Worm (Caenorhabditis elegans) whole organism, L1 larva: ENCODE data around the gene fbxa-128.
A peak's percentile ranks its signal among the peaks of the same experiment; 100 is the strongest.

ENCODE experiments used
- C34B4.2 ChIP-seq: sonication (generic microtip); optimal IDR thresholded peaks from 2 replicates; lab custom pipeline; 2017; ENCODE audit warnings: mild to moderate bottlenecking, missing genetic modification characterization, missing compliant biosample characterization
- F16B12.6 ChIP-seq: fragments of 150-350 bp; optimal IDR thresholded peaks from 2 replicates; lab custom pipeline; 2014; ENCODE audit warnings: missing biosample characterization, missing genetic modification characterization
- alr-1 ChIP-seq: fragments of 200-800 bp; sonication (Bioruptor generic); optimal IDR thresholded peaks from 2 replicates; lab custom pipeline; 2018; ENCODE audit warnings: borderline replicate concordance, mild to moderate bottlenecking, missing genetic modification characterization, missing compliant biosample characterization
- aly-2 ChIP-seq: fragments of 150-350 bp; optimal IDR thresholded peaks from 2 replicates; lab custom pipeline; 2014; ENCODE audit warnings: missing biosample characterization, missing genetic modification characterization
- ama-1 ChIP-seq: fragments of 150-350 bp; optimal IDR thresholded peaks from 2 replicates; lab custom pipeline; 2014
- blmp-1 ChIP-seq: fragments of 150-350 bp; optimal IDR thresholded peaks from 2 replicates; lab custom pipeline; 2014; ENCODE audit warnings: missing biosample characterization, missing genetic modification characterization
- ceh-82 ChIP-seq, 3 experiments: fragments of 150-350 bp in 1 of 3; sonication (generic microtip) in 2 of 3; optimal IDR thresholded peaks; 2 replicates each; lab custom pipeline; 2014 to 2017; ENCODE audit warnings: missing biosample characterization in 3 of 3, missing genetic modification characterization in 3 of 3
- ceh-90 ChIP-seq: sonication (generic microtip); optimal IDR thresholded peaks from 2 replicates; lab custom pipeline; 2016; ENCODE audit warnings: missing genetic modification characterization, missing compliant biosample characterization
- dpl-1 ChIP-seq, 3 experiments: fragments of 150-350 bp in 2 of 3; sonication (generic microtip) in 1 of 3; optimal IDR thresholded peaks; 2 replicates each; lab custom pipeline; 2014 to 2017; ENCODE audit warnings: missing biosample characterization in 3 of 3, missing genetic modification characterization in 3 of 3, missing genetic modification reagents in 3 of 3
- dsc-1 ChIP-seq: sonication (generic microtip); optimal IDR thresholded peaks from 2 replicates; lab custom pipeline; 2016; ENCODE audit warnings: mild to moderate bottlenecking, missing genetic modification characterization, missing compliant biosample characterization
- efl-1 ChIP-seq, 4 experiments: fragments of 150-350 bp; optimal IDR thresholded peaks in 3 of 4; peaks in 1 of 4; 1 replicate in 1 of 4; 2 replicates in 3 of 4; lab custom pipeline; 2014; ENCODE audit warnings: missing biosample characterization in 2 of 4, missing genetic modification characterization in 2 of 4, missing genetic modification reagents in 2 of 4
- egl-13 ChIP-seq: sonication (generic microtip); optimal IDR thresholded peaks from 2 replicates; lab custom pipeline; 2016; ENCODE audit warnings: missing genotype, missing genetic modification reagents, missing genetic modification characterization, missing compliant biosample characterization
- ets-5 ChIP-seq: fragments of 200-800 bp; sonication (Bioruptor generic); IDR thresholded peaks from 2 replicates; pipeline ENCODE4 v1.3.6; 2022; ENCODE audit warnings: missing genetic modification characterization, missing compliant biosample characterization
- fkh-10 ChIP-seq: sonication (generic microtip); optimal IDR thresholded peaks from 2 replicates; lab custom pipeline; 2017; ENCODE audit warnings: missing biosample characterization, missing genetic modification reagents, missing genetic modification characterization
- fkh-8 ChIP-seq: sonication (generic microtip); optimal IDR thresholded peaks from 2 replicates; lab custom pipeline; 2016; ENCODE audit warnings: mild to moderate bottlenecking, missing genetic modification characterization, missing compliant biosample characterization
- hlh-4 ChIP-seq: sonication (generic microtip); optimal IDR thresholded peaks from 2 replicates; lab custom pipeline; 2016; ENCODE audit warnings: mild to moderate bottlenecking, missing genetic modification characterization, missing compliant biosample characterization
- hpl-2 ChIP-seq: fragments of 150-350 bp; optimal IDR thresholded peaks from 2 replicates; lab custom pipeline; 2014; ENCODE audit warnings: missing biosample characterization, missing genetic modification reagents, missing genetic modification characterization
- isw-1 ChIP-seq: fragments of 200-800 bp; sonication (Bioruptor generic); IDR thresholded peaks from 2 replicates; pipeline ENCODE4 v1.3.6; 2022; ENCODE audit warnings: missing genetic modification characterization, missing compliant biosample characterization
- jun-1 ChIP-seq: fragments of 150-350 bp; optimal IDR thresholded peaks from 2 replicates; lab custom pipeline; 2014; ENCODE audit warnings: missing biosample characterization, missing genetic modification reagents, missing genetic modification characterization
- lin-15B ChIP-seq: fragments of 150-350 bp; sonication (generic microtip); optimal IDR thresholded peaks from 3 replicates; lab custom pipeline; 2014; ENCODE audit warnings: missing biosample characterization, missing genetic modification characterization
- lsy-2 ChIP-seq, 2 experiments: fragments of 150-350 bp; optimal IDR thresholded peaks; 2 replicates each; lab custom pipeline; 2014; ENCODE audit warnings: missing biosample characterization in 2 of 2, missing genetic modification characterization in 2 of 2
- mef-2 ChIP-seq: fragments of 150-350 bp; optimal IDR thresholded peaks from 2 replicates; lab custom pipeline; 2014; ENCODE audit warnings: missing biosample characterization, missing genetic modification characterization
- mep-1 ChIP-seq: fragments of 150-350 bp; optimal IDR thresholded peaks from 2 replicates; lab custom pipeline; 2014; ENCODE audit warnings: missing biosample characterization, missing genetic modification characterization
- nhr-11 ChIP-seq: fragments of 150-350 bp; optimal IDR thresholded peaks from 2 replicates; lab custom pipeline; 2014; ENCODE audit warnings: missing biosample characterization, missing genetic modification characterization
- nhr-12 ChIP-seq: sonication (generic microtip); optimal IDR thresholded peaks from 2 replicates; lab custom pipeline; 2017; ENCODE audit warnings: missing biosample characterization, missing genetic modification characterization
- nhr-19 ChIP-seq: fragments of 200-800 bp; sonication (Bioruptor generic); conservative IDR thresholded peaks from 2 replicates; pipeline ENCODE4 v1.3.6; 2022; ENCODE audit warnings: missing genetic modification characterization, missing compliant biosample characterization
- nhr-28 ChIP-seq: fragments of 150-350 bp; optimal IDR thresholded peaks from 2 replicates; lab custom pipeline; 2014; ENCODE audit warnings: missing biosample characterization, missing genetic modification characterization
- nhr-71 ChIP-seq: sonication (generic microtip); optimal IDR thresholded peaks from 2 replicates; lab custom pipeline; 2016; ENCODE audit warnings: mild to moderate bottlenecking, missing genetic modification characterization, moderate library complexity, missing compliant biosample characterization
- nhr-76 ChIP-seq: sonication (generic microtip); optimal IDR thresholded peaks from 2 replicates; lab custom pipeline; 2017; ENCODE audit warnings: missing biosample characterization, missing genetic modification characterization
- nhr-84 ChIP-seq: sonication (generic microtip); optimal IDR thresholded peaks from 2 replicates; lab custom pipeline; 2017; ENCODE audit warnings: missing biosample characterization, missing genetic modification characterization
- nhr-85 ChIP-seq: sonication (generic microtip); peaks from one replicate; lab custom pipeline; 2016; ENCODE audit warnings: missing genetic modification characterization, inconsistent platforms, missing compliant biosample characterization
- pag-3 ChIP-seq: sonication (generic microtip); optimal IDR thresholded peaks from 2 replicates; lab custom pipeline; 2017; ENCODE audit warnings: missing genetic modification characterization, mild to moderate bottlenecking, missing compliant biosample characterization, antibody characterized with exemption, borderline replicate concordance; ENCODE audit not compliant: insufficient read depth
- pax-3 ChIP-seq: fragments of 200-800 bp; sonication (Bioruptor generic); optimal IDR thresholded peaks from 2 replicates; lab custom pipeline; 2018; ENCODE audit warnings: mild to moderate bottlenecking, missing genetic modification characterization, moderate library complexity, missing compliant biosample characterization
- pqm-1 ChIP-seq: sonication (generic microtip); optimal IDR thresholded peaks from 3 replicates; lab custom pipeline; 2017; ENCODE audit warnings: missing biosample characterization, missing genetic modification characterization
- skn-1 ChIP-seq: fragments of 150-350 bp; optimal IDR thresholded peaks from 2 replicates; lab custom pipeline; 2014; ENCODE audit warnings: missing biosample characterization, missing genetic modification characterization
- snpc-4 ChIP-seq: fragments of 150-350 bp; optimal IDR thresholded peaks from 2 replicates; lab custom pipeline; 2014; ENCODE audit warnings: missing biosample characterization, missing genetic modification characterization
- snu-23 ChIP-seq: sonication (generic microtip); optimal IDR thresholded peaks from 2 replicates; lab custom pipeline; 2016; ENCODE audit warnings: missing genetic modification characterization, missing compliant biosample characterization
- sptf-1 ChIP-seq: fragments of 150-350 bp; optimal IDR thresholded peaks from 2 replicates; lab custom pipeline; 2014; ENCODE audit warnings: missing biosample characterization, missing genetic modification characterization
- unc-130 ChIP-seq: fragments of 150-350 bp; optimal IDR thresholded peaks from 2 replicates; lab custom pipeline; 2017; ENCODE audit warnings: missing biosample characterization, missing genetic modification characterization, inconsistent platforms
- unc-62 ChIP-seq: fragments of 150-350 bp; optimal IDR thresholded peaks from 2 replicates; lab custom pipeline; 2014; ENCODE audit warnings: missing biosample characterization, missing genetic modification reagents, missing genetic modification characterization
- unc-98 ChIP-seq: fragments of 200-800 bp; sonication (Bioruptor generic); IDR thresholded peaks from 2 replicates; pipeline ENCODE4 v1.3.6; 2022; ENCODE audit warnings: missing genetic modification characterization, missing compliant biosample characterization
- xbp-1 ChIP-seq: sonication (generic microtip); optimal IDR thresholded peaks from 2 replicates; lab custom pipeline; 2016; ENCODE audit warnings: missing genetic modification characterization, missing compliant biosample characterization
- ztf-11 ChIP-seq, 2 experiments: sonication (generic microtip); optimal IDR thresholded peaks; 2 replicates each; lab custom pipeline; 2016 to 2017; ENCODE audit warnings: missing genetic modification characterization in 2 of 2, missing biosample characterization in 1 of 2, missing compliant biosample characterization in 1 of 2
- ztf-4 ChIP-seq: fragments of 150-350 bp; optimal IDR thresholded peaks from 2 replicates; lab custom pipeline; 2014; ENCODE audit warnings: missing biosample characterization, missing genetic modification characterization

Gene fbxa-128

DNA sequence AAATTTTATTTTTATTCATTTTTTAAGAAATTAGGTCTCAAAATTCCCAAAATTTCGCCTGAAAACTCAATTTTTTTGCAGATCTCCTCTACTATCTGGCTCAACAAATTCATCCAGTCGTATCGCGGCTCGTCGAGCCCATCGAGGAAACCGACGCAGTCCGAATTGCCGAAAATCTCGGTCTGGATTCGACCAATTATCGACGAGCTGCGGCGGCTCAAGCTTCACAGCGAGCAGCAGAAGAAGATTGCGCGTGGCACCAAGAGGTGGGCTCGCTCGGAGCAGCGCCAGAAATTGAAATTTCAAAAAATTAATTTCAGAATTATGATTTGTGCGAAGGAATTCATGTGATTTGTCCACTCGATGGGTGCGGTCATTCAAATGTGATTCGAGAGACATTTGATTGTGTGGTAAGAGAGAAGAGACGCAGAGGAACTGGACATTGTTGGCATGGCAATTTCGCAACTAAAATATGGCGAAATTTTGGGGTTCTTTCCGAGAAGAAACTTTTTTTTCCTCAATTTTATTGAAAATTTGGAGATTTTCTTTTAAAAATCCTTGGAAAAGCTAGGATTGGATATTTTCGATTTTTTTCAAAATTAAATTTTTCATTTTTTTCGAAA is 10.5 kb upstream of the fbxa-128 start:
- TF ChIP-seq ets-5 (GFP tag; lab: Robert Waterston, UW) (no peak), dpl-1 (GFP tag; optimal IDR thresholded peaks at IDR 0.05; lab: Kevin White, UChicago) (peak in 1 of 3 experiments; percentile 12), skn-1 (peak; percentile 60), ztf-11 (tag; optimal IDR thresholded peaks at IDR 0.05; lab: Kevin White, UChicago) (no peak), nhr-85 (tag; lab: Kevin White, UChicago) (no peak), snu-23 (GFP tag; lab: Kevin White, UChicago) (no peak), efl-1 (optimal IDR thresholded peaks at IDR 0.05; lab: Kevin White, UChicago) (peak in 1 of 2 experiments; percentile 4), efl-1 (GFP tag; optimal IDR thresholded peaks at IDR 0.05 in 1 of 2; lab: Kevin White, UChicago) (peak in 1 of 2 experiments; percentile 12)

DNA sequence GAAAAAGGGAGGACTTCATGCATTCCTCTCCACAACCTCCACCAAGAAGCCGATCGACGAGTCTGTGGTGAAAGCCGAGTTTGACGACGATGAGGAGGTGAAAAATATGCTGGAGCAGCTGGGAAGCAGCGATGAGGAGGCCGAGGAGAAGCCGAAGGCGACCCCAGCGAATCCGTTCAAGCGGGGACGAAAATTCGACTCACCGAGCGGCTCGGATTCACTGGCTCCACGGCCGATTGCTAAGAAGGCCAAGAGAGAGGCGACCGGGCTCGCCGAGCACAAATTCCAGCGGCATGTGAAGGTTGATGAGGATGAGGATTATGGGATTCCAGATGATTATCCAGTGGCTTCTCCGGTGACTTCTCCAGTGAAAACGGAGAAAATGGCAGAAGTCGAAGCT is 4.0 kb upstream of the fbxa-128 start:
- TF ChIP-seq nhr-11 (tag; lab: Kevin White, UChicago), result no peak
- TF ChIP-seq unc-98 (GFP tag; lab: Robert Waterston, UW), result no peak
- TF ChIP-seq alr-1 (tag; lab: Kevin White, UChicago), result no peak
- no peak for TF ChIP-seq F16B12.6 (tag; lab: Kevin White, UChicago)
- TF ChIP-seq pag-3, result no peak
- no peak for TF ChIP-seq nhr-12 (tag; lab: Kevin White, UChicago)
- no peak for TF ChIP-seq mep-1 (tag; lab: Kevin White, UChicago)
- TF ChIP-seq fkh-10 (GFP tag; lab: Kevin White, UChicago), result no peak
- TF ChIP-seq efl-1 (optimal IDR thresholded peaks at IDR 0.05; lab: Kevin White, UChicago), result no peak
- no peak for TF ChIP-seq efl-1 (GFP tag; optimal IDR thresholded peaks at IDR 0.05 in 1 of 2; lab: Kevin White, UChicago)
- no peak for TF ChIP-seq nhr-76 (tag; lab: Kevin White, UChicago)

DNA sequence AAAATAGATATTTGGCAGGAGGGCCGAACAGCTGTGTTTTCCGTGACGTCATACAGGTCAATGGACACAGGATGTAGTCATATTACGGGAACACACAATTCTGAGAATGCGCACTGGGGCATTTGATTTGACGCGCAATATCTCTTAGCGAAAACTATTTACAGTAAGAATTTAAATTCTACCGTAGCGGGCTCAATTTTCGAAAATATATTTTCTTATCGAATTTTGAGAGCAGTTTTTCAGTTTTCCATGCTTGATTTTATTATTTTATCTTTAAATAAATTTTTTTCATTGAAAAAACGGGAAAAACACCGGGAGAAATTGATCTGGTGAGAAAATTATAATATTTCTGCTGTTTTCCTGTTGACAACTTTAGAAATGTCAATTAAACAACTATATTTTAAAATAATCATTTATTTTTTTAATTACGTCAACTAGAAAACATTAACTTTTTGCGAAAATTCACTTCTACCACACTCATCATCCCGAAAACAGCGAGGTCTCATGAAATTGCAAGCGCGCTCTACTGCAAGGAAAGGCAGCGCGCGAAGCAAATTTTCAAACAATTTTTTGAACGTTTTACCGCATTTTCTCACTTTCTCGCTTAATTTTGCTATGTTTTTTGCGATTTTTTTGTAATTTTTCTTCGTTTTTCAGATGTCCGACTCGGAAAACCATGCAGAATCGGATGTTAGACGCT is 3.0 kb upstream of the fbxa-128 start, which contains the start of the genes Y47D3A.1 and pola-1:
Gene Y47D3A.1, minus strand, starts transcription at position 51 of the 700 bp plus-strand sequence.
Gene pola-1, plus strand, starts transcription at position 658 of the 700 bp plus-strand sequence.
- TF ChIP-seq unc-130, result peak; percentile 79
- peak; percentile 46 for TF ChIP-seq aly-2 (tag; lab: Kevin White, UChicago)
- TF ChIP-seq fkh-10 (GFP tag; lab: Kevin White, UChicago), result peak; percentile 55
- no peak for TF ChIP-seq ama-1 (lab: Kevin White, UChicago)
- no peak for TF ChIP-seq nhr-76 (tag; lab: Kevin White, UChicago)
- TF ChIP-seq nhr-28 (tag; lab: Kevin White, UChicago), result no peak
- no peak for TF ChIP-seq sptf-1
- peak; percentile 57 for TF ChIP-seq snpc-4 (tag; lab: Kevin White, UChicago)
- no peak for TF ChIP-seq ceh-90 (tag; lab: Kevin White, UChicago)
- TF ChIP-seq efl-1 (optimal IDR thresholded peaks at IDR 0.05; lab: Kevin White, UChicago), result peak; percentile 95 to 96
- TF ChIP-seq efl-1 (GFP tag; optimal IDR thresholded peaks at IDR 0.05 in 1 of 2; lab: Kevin White, UChicago), result peak; percentile 92 to 99
- TF ChIP-seq jun-1 (tag; lab: Kevin White, UChicago), result peak; percentile 52
- TF ChIP-seq pqm-1, result no peak
- TF ChIP-seq unc-62 (GFP tag; lab: Kevin White, UChicago), result no peak
- TF ChIP-seq C34B4.2 (tag; lab: Kevin White, UChicago), result no peak
- peak; percentile 74 for TF ChIP-seq nhr-19 (GFP tag; lab: Robert Waterston, UW)
- peak; percentile 86 for TF ChIP-seq mep-1 (tag; lab: Kevin White, UChicago)
- peak; percentile 58 to 94 (median 86) for TF ChIP-seq ceh-82 (tag; optimal IDR thresholded peaks at IDR 0.05; lab: Kevin White, UChicago)
- peak; percentile 77 to 91 for TF ChIP-seq lsy-2 (tag; optimal IDR thresholded peaks at IDR 0.05; lab: Kevin White, UChicago)
- TF ChIP-seq dsc-1 (tag; lab: Kevin White, UChicago), result peak; percentile 34
- peak; percentile 87 for TF ChIP-seq nhr-71 (tag; lab: Kevin White, UChicago)
- peak; percentile 83 for TF ChIP-seq pax-3 (tag; lab: Kevin White, UChicago)
- TF ChIP-seq egl-13 (tag; lab: Kevin White, UChicago), result peak; percentile 68
- peak; percentile 70 for TF ChIP-seq blmp-1 (tag; lab: Kevin White, UChicago)
- TF ChIP-seq pag-3, result no peak
- no peak for TF ChIP-seq hpl-2 (GFP tag; lab: Kevin White, UChicago)
- no peak for TF ChIP-seq mef-2
- peak; percentile 82 for TF ChIP-seq isw-1
- peak; percentile 93 to 94 (median 94) for TF ChIP-seq dpl-1 (GFP tag; optimal IDR thresholded peaks at IDR 0.05; lab: Kevin White, UChicago)
- TF ChIP-seq xbp-1 (tag; lab: Kevin White, UChicago), result peak; percentile 66
- peak; percentile 89 for TF ChIP-seq fkh-8 (tag; lab: Kevin White, UChicago)
- no peak for TF ChIP-seq nhr-12 (tag; lab: Kevin White, UChicago)
- peak in 1 of 2 experiments; percentile 85 for TF ChIP-seq ztf-11 (tag; optimal IDR thresholded peaks at IDR 0.05; lab: Kevin White, UChicago)
- no peak for TF ChIP-seq hlh-4 (tag; lab: Kevin White, UChicago)
- peak; percentile 91 for TF ChIP-seq lin-15B
- TF ChIP-seq snu-23 (GFP tag; lab: Kevin White, UChicago), result peak; percentile 83
- peak; percentile 80 for TF ChIP-seq skn-1
- TF ChIP-seq nhr-84 (tag; lab: Kevin White, UChicago), result no peak
- TF ChIP-seq ztf-4 (tag; lab: Kevin White, UChicago), result no peak
- no peak; the same call in 1 of the 2 replicates for TF ChIP-seq unc-98 (GFP tag; lab: Robert Waterston, UW)
